Worm (Caenorhabditis elegans) whole organism, L4 larva: ENCODE measurements around the gene gyf-1.

Experiments used
- F26F4.8 ChIP-seq: fragments of 200-800 bp; sonication (Bioruptor generic); conservative IDR thresholded peaks from 2 replicates; pipeline ENCODE4 v1.3.6; 2022; ENCODE audit warnings: missing genetic modification characterization, missing compliant biosample characterization
- F37D6.2 ChIP-seq: sonication (generic microtip); optimal IDR thresholded peaks from 2 replicates; lab custom pipeline; 2016; ENCODE audit warnings: mild to moderate bottlenecking, missing genetic modification characterization, missing compliant biosample characterization
- F44E2.7 ChIP-seq: fragments of 200-800 bp; sonication (Bioruptor generic); IDR thresholded peaks from 2 replicates; pipeline ENCODE4 v2.1.2; 2022; ENCODE audit warnings: missing genetic modification characterization, missing compliant biosample characterization
- F49E8.2 ChIP-seq: sonication (generic microtip); optimal IDR thresholded peaks from 2 replicates; lab custom pipeline; 2016; ENCODE audit warnings: missing compliant biosample characterization, mild to moderate bottlenecking, missing genetic modification characterization, borderline replicate concordance
- R02D3.7 ChIP-seq: fragments of 150-350 bp; sonication (generic microtip); optimal IDR thresholded peaks from 3 replicates; lab custom pipeline; 2014; ENCODE audit warnings: missing biosample characterization, missing genetic modification characterization
- T20F7.1 ChIP-seq: fragments of 200-800 bp; sonication (Bioruptor generic); optimal IDR thresholded peaks from 2 replicates; lab custom pipeline; 2018; ENCODE audit warnings: mild to moderate bottlenecking, missing genetic modification characterization, missing compliant biosample characterization
- T26A8.4 ChIP-seq: fragments of 200-800 bp; sonication (Bioruptor generic); IDR thresholded peaks from 2 replicates; pipeline ENCODE4 v1.3.6; 2022; ENCODE audit warnings: missing genetic modification characterization, missing compliant biosample characterization
- Y5F2A.4 ChIP-seq: fragments of 200-800 bp; sonication (Bioruptor generic); optimal IDR thresholded peaks from 2 replicates; lab custom pipeline; 2018; ENCODE audit warnings: mild to moderate bottlenecking, missing genetic modification characterization, missing compliant biosample characterization
- ama-1 ChIP-seq: fragments of 150-350 bp; optimal IDR thresholded peaks from 2 replicates; lab custom pipeline; 2014; ENCODE audit warnings: inconsistent platforms, mixed read lengths
- ceh-28 ChIP-seq: fragments of 150-350 bp; optimal IDR thresholded peaks from 2 replicates; lab custom pipeline; 2014; ENCODE audit warnings: missing biosample characterization, missing genetic modification reagents, missing genetic modification characterization
- ceh-82 ChIP-seq: sonication (generic microtip); optimal IDR thresholded peaks from 2 replicates; lab custom pipeline; 2017; ENCODE audit warnings: missing biosample characterization, missing genetic modification characterization
- ces-1 ChIP-seq: fragments of 150-350 bp; sonication (generic microtip); optimal IDR thresholded peaks from 4 replicates; lab custom pipeline; 2014; ENCODE audit warnings: missing biosample characterization, missing genetic modification reagents, missing genetic modification characterization
- ctbp-1 ChIP-seq: fragments of 200-800 bp; sonication (Bioruptor generic); IDR thresholded peaks from 2 replicates; pipeline ENCODE4 v1.3.6; 2022; ENCODE audit warnings: missing genetic modification reagents, missing genetic modification characterization, missing compliant biosample characterization
- daf-12 ChIP-seq: fragments of 150-350 bp; optimal IDR thresholded peaks from 2 replicates; lab custom pipeline; 2014; ENCODE audit warnings: missing biosample characterization, missing genetic modification reagents, missing genetic modification characterization
- dmd-6 ChIP-seq: fragments of 200-800 bp; sonication (Bioruptor generic); IDR thresholded peaks from 2 replicates; pipeline ENCODE4 v1.3.6; 2022; ENCODE audit warnings: missing genetic modification reagents, missing genetic modification characterization, missing compliant biosample characterization
- dmd-9 ChIP-seq: fragments of 200-800 bp; sonication (Bioruptor generic); IDR thresholded peaks from 2 replicates; pipeline ENCODE4 v1.3.6; 2022; ENCODE audit warnings: missing genetic modification reagents, missing genetic modification characterization, missing compliant biosample characterization
- dpl-1 ChIP-seq: fragments of 150-350 bp; optimal IDR thresholded peaks from 2 replicates; lab custom pipeline; 2014; ENCODE audit warnings: missing biosample characterization, missing genetic modification reagents, missing genetic modification characterization
- duxl-1 ChIP-seq: sonication (generic microtip); optimal IDR thresholded peaks from 2 replicates; lab custom pipeline; 2016; ENCODE audit warnings: mild to moderate bottlenecking, missing genetic modification characterization, moderate library complexity, missing compliant biosample characterization; ENCODE audit not compliant: poor library complexity
- dve-1 ChIP-seq: sonication (generic microtip); optimal IDR thresholded peaks from 2 replicates; lab custom pipeline; 2017; ENCODE audit warnings: antibody characterized with exemption, mild to moderate bottlenecking, missing genetic modification characterization, missing compliant biosample characterization; ENCODE audit not compliant: insufficient read depth
- fkh-10 ChIP-seq: fragments of 150-350 bp; optimal IDR thresholded peaks from 2 replicates; lab custom pipeline; 2014; ENCODE audit warnings: missing biosample characterization, missing genetic modification reagents, missing genetic modification characterization
- lin-13 ChIP-seq: fragments of 150-350 bp; optimal IDR thresholded peaks from 2 replicates; lab custom pipeline; 2014; ENCODE audit warnings: missing biosample characterization, missing genetic modification reagents, missing genetic modification characterization
- lin-15B ChIP-seq: fragments of 150-350 bp; sonication (generic microtip); optimal IDR thresholded peaks from 3 replicates; lab custom pipeline; 2014; ENCODE audit warnings: missing biosample characterization, missing genetic modification characterization
- lin-29 ChIP-seq: fragments of 200-800 bp; sonication (Bioruptor generic); IDR thresholded peaks from 2 replicates; pipeline ENCODE4 v1.3.6; 2022; ENCODE audit warnings: missing genetic modification reagents, missing genetic modification characterization, missing compliant biosample characterization
- lsy-2 ChIP-seq, 2 experiments: fragments of 150-350 bp in 1 of 2; sonication (generic microtip) in 1 of 2; optimal IDR thresholded peaks; 2 replicates each; lab custom pipeline; 2014 to 2017; ENCODE audit warnings: missing biosample characterization in 2 of 2, missing genetic modification characterization in 2 of 2
- madf-9 ChIP-seq: fragments of 200-800 bp; sonication (Bioruptor generic); conservative IDR thresholded peaks from 2 replicates; pipeline ENCODE4 v1.3.6; 2022; ENCODE audit warnings: missing genetic modification reagents, missing genetic modification characterization, missing compliant biosample characterization
- mep-1 ChIP-seq: fragments of 150-350 bp; sonication (generic microtip); optimal IDR thresholded peaks from 3 replicates; lab custom pipeline; 2014; ENCODE audit warnings: missing biosample characterization, missing genetic modification characterization
- mes-2 ChIP-seq: sonication (generic microtip); optimal IDR thresholded peaks from 2 replicates; lab custom pipeline; 2016; ENCODE audit warnings: missing genotype, mild to moderate bottlenecking, missing genetic modification characterization, missing compliant biosample characterization; ENCODE audit not compliant: poor library complexity, severe bottlenecking
- mxl-3 ChIP-seq: fragments of 200-800 bp; sonication (Bioruptor generic); optimal IDR thresholded peaks from 2 replicates; lab custom pipeline; 2018; ENCODE audit warnings: mild to moderate bottlenecking, missing genetic modification characterization, missing compliant biosample characterization
- nhr-11 ChIP-seq: fragments of 150-350 bp; optimal IDR thresholded peaks from 2 replicates; lab custom pipeline; 2014; ENCODE audit warnings: missing biosample characterization, missing genetic modification characterization
- nhr-41 ChIP-seq: fragments of 200-800 bp; sonication (Bioruptor generic); IDR thresholded peaks from 2 replicates; pipeline ENCODE4 v1.3.6; 2022; ENCODE audit warnings: missing genetic modification reagents, missing genetic modification characterization, missing compliant biosample characterization
- nhr-48 ChIP-seq: sonication (generic microtip); optimal IDR thresholded peaks from 2 replicates; lab custom pipeline; 2016; ENCODE audit warnings: mild to moderate bottlenecking, missing genetic modification characterization, missing compliant biosample characterization
- nhr-77 ChIP-seq: fragments of 150-350 bp; optimal IDR thresholded peaks from 2 replicates; lab custom pipeline; 2014; ENCODE audit warnings: missing biosample characterization, missing genetic modification characterization
- rbr-2 ChIP-seq: sonication (generic microtip); optimal IDR thresholded peaks from 2 replicates; lab custom pipeline; 2016; ENCODE audit warnings: missing genotype, missing genetic modification characterization, missing compliant biosample characterization
- saeg-2 ChIP-seq: fragments of 200-800 bp; sonication (Bioruptor generic); IDR thresholded peaks from 2 replicates; pipeline ENCODE4 v1.3.6; 2022; ENCODE audit warnings: missing genetic modification reagents, missing genetic modification characterization, missing compliant biosample characterization
- snpc-4 ChIP-seq: fragments of 150-350 bp; optimal IDR thresholded peaks from 2 replicates; lab custom pipeline; 2014; ENCODE audit warnings: missing biosample characterization, missing genetic modification characterization
- spr-1 ChIP-seq: sonication (generic microtip); optimal IDR thresholded peaks from 2 replicates; lab custom pipeline; 2016; ENCODE audit warnings: mild to moderate bottlenecking, missing genetic modification characterization, missing compliant biosample characterization
- tra-1 ChIP-seq: fragments of 200-800 bp; sonication (Bioruptor generic); IDR thresholded peaks from 2 replicates; pipeline ENCODE4 v1.3.6; 2022; ENCODE audit warnings: missing genetic modification reagents, missing genetic modification characterization, missing compliant biosample characterization
- unc-130 ChIP-seq: sonication (generic microtip); optimal IDR thresholded peaks from 2 replicates; lab custom pipeline; 2016; ENCODE audit warnings: missing genetic modification reagents, missing genetic modification characterization, missing compliant biosample characterization
- zip-11 ChIP-seq: fragments of 200-800 bp; sonication (Bioruptor generic); IDR thresholded peaks from 2 replicates; pipeline ENCODE4 v1.3.6; 2022; ENCODE audit warnings: missing genetic modification characterization, missing compliant biosample characterization
- zip-2 ChIP-seq: fragments of 150-350 bp; optimal IDR thresholded peaks from 2 replicates; lab custom pipeline; 2014; ENCODE audit warnings: missing biosample characterization, missing genetic modification characterization
- ztf-11 ChIP-seq: fragments of 150-350 bp; optimal IDR thresholded peaks from 2 replicates; lab custom pipeline; 2014; ENCODE audit warnings: missing biosample characterization, missing genetic modification characterization

gyf-1 gene

ce11 chrII:6741428-6741827 lies 57.4 kb downstream of the gyf-1 start, which contains the start of gene exos-8 (continued):
- peak; percentile 51; the same call in 1 of the 2 replicates for TF ChIP-seq dmd-9
- no peak for TF ChIP-seq snpc-4 (tag; lab: Kevin White, UChicago)
- TF ChIP-seq mes-2 (tag; lab: Kevin White, UChicago): peak; percentile 96
- TF ChIP-seq dmd-6: no peak; the same call in 1 of the 2 replicates
- TF ChIP-seq mep-1 (tag; lab: Kevin White, UChicago): no peak
- TF ChIP-seq lsy-2 (tag; optimal IDR thresholded peaks at IDR 0.05; lab: Kevin White, UChicago): peak in 1 of 2 experiments; percentile 85
- TF ChIP-seq fkh-10 (GFP tag; lab: Kevin White, UChicago): no peak
- TF ChIP-seq F37D6.2 (tag; lab: Kevin White, UChicago): no peak
- no peak for TF ChIP-seq ceh-82 (tag; lab: Kevin White, UChicago)
- TF ChIP-seq lin-15B (tag; lab: Kevin White, UChicago): no peak
- TF ChIP-seq saeg-2 (GFP tag; lab: Robert Waterston, UW): no peak
- peak; percentile 65 for TF ChIP-seq rbr-2 (tag; lab: Kevin White, UChicago)
- no peak for TF ChIP-seq zip-11 (GFP tag; lab: Robert Waterston, UW)
- TF ChIP-seq spr-1 (tag; lab: Kevin White, UChicago): no peak
- TF ChIP-seq F49E8.2 (tag; lab: Kevin White, UChicago): no peak
- TF ChIP-seq nhr-11: no peak
- no peak for TF ChIP-seq ztf-11 (tag; lab: Kevin White, UChicago)
- TF ChIP-seq mxl-3 (GFP tag; lab: Kevin White, UChicago): peak; percentile 59
- peak; percentile 95 for TF ChIP-seq unc-130 (GFP tag; lab: Kevin White, UChicago)
- peak; percentile 55 for TF ChIP-seq dpl-1 (GFP tag; lab: Kevin White, UChicago)
- TF ChIP-seq F44E2.7: no peak
- no peak for TF ChIP-seq ceh-28 (tag; lab: Kevin White, UChicago)
- TF ChIP-seq zip-2 (tag; lab: Kevin White, UChicago): no peak
- TF ChIP-seq T20F7.1 (GFP tag; lab: Kevin White, UChicago): peak; percentile 77
- TF ChIP-seq F26F4.8 (GFP tag; lab: Robert Waterston, UW): no peak
- no peak for TF ChIP-seq lin-29
- TF ChIP-seq daf-12: no peak
- TF ChIP-seq madf-9: no peak; the same call in 1 of the 2 replicates
- TF ChIP-seq nhr-48 (tag; lab: Kevin White, UChicago): no peak
- peak; percentile 33 for TF ChIP-seq lin-13 (GFP tag; lab: Kevin White, UChicago)
- no peak for TF ChIP-seq tra-1
- TF ChIP-seq ctbp-1: no peak
- TF ChIP-seq ces-1 (GFP tag; lab: Kevin White, UChicago): no peak
- TF ChIP-seq nhr-77 (tag; lab: Kevin White, UChicago): peak; percentile 80
- TF ChIP-seq Y5F2A.4: no peak
- TF ChIP-seq duxl-1 (tag; lab: Kevin White, UChicago): no peak
- no peak for TF ChIP-seq dve-1 (tag; lab: Kevin White, UChicago)
- no peak for TF ChIP-seq T26A8.4 (GFP tag; lab: Robert Waterston, UW)
- TF ChIP-seq R02D3.7 (tag; lab: Kevin White, UChicago): no peak
- no peak for TF ChIP-seq nhr-41
- TF ChIP-seq ama-1 (lab: Kevin White, UChicago): no peak
